Fruit fly (Drosophila melanogaster) whole organism, embryonic: Measurements from ENCODE around the gene CG7728.

Experiments used
- B-H2 ChIP-seq: fragments of 200-800 bp; sonication (Bioruptor generic); optimal IDR thresholded peaks from 2 replicates; lab custom pipeline; 2018; ENCODE audit warnings: missing biosample characterization, mild to moderate bottlenecking, missing genetic modification characterization
- CG1024 ChIP-seq: fragments of 200-800 bp; sonication (Bioruptor generic); IDR thresholded peaks from 2 replicates; pipeline ENCODE4 v1.3.6; 2022; ENCODE audit warnings: missing biosample characterization, missing genetic modification characterization
- CG10267 ChIP-seq: fragments of 200-800 bp; sonication (Bioruptor generic); optimal IDR thresholded peaks from 2 replicates; lab custom pipeline; 2018; ENCODE audit warnings: missing biosample characterization, mild to moderate bottlenecking, missing genetic modification characterization, moderate library complexity
- CG10543 ChIP-seq: fragments of 200-800 bp; sonication (Bioruptor generic); optimal IDR thresholded peaks from 3 replicates; lab custom pipeline; 2017; ENCODE audit warnings: missing biosample characterization, mild to moderate bottlenecking, missing genetic modification characterization, moderate library complexity
- CG15073 ChIP-seq: fragments of 200-800 bp; sonication (Bioruptor generic); optimal IDR thresholded peaks from 2 replicates; lab custom pipeline; 2016; ENCODE audit warnings: missing biosample characterization, missing genetic modification characterization
- CG16779 ChIP-seq: fragments of 200-800 bp; sonication (Bioruptor generic); IDR thresholded peaks from 2 replicates; pipeline ENCODE4 v1.3.6; 2022; ENCODE audit warnings: missing biosample characterization, missing genetic modification characterization
- CG17385 ChIP-seq: fragments of 200-800 bp; sonication (Bioruptor generic); optimal IDR thresholded peaks from 3 replicates; lab custom pipeline; 2018; ENCODE audit warnings: missing biosample characterization, mild to moderate bottlenecking, missing genetic modification characterization
- CG18619 ChIP-seq: fragments of 200-800 bp; sonication (Bioruptor generic); optimal IDR thresholded peaks from 3 replicates; lab custom pipeline; 2017; ENCODE audit warnings: missing biosample characterization, mild to moderate bottlenecking, missing genetic modification characterization
- CG30403 ChIP-seq: fragments of 200-800 bp; sonication (Bioruptor generic); optimal IDR thresholded peaks from 3 replicates; lab custom pipeline; 2016; ENCODE audit warnings: missing biosample characterization, missing genetic modification characterization
- CG3065 ChIP-seq: fragments of 200-800 bp; sonication (Bioruptor generic); optimal IDR thresholded peaks from 2 replicates; lab custom pipeline; 2016; ENCODE audit warnings: missing biosample characterization, missing genetic modification characterization
- CG34376 ChIP-seq: fragments of 200-800 bp; sonication (Bioruptor generic); optimal IDR thresholded peaks from 2 replicates; lab custom pipeline; 2018; ENCODE audit warnings: missing biosample characterization, mild to moderate bottlenecking, missing genetic modification characterization
- CG8281 ChIP-seq: fragments of 200-800 bp; sonication (Bioruptor generic); optimal IDR thresholded peaks from 2 replicates; lab custom pipeline; 2018; ENCODE audit warnings: missing biosample characterization, mild to moderate bottlenecking, missing genetic modification characterization, moderate library complexity
- Dref ChIP-seq: fragments of 200-800 bp; sonication (Bioruptor generic); IDR thresholded peaks from 2 replicates; pipeline ENCODE4 v1.3.6; 2022; ENCODE audit warnings: missing biosample characterization, missing genetic modification characterization
- MBD-R2 ChIP-seq: fragments of 200-800 bp; sonication (Bioruptor generic); IDR thresholded peaks from 2 replicates; pipeline ENCODE4 v1.3.6; 2022; ENCODE audit warnings: missing biosample characterization, missing genetic modification characterization
- Mrtf ChIP-seq: fragments of 200-800 bp; sonication (Bioruptor generic); IDR thresholded peaks from 3 replicates; pipeline ENCODE4 v1.3.6; 2022; ENCODE audit warnings: missing biosample characterization, missing genetic modification characterization
- NFAT ChIP-seq: fragments of 200-800 bp; sonication (Bioruptor generic); IDR thresholded peaks from 2 replicates; pipeline ENCODE4 v1.3.6; 2022; ENCODE audit warnings: missing biosample characterization, missing genetic modification characterization
- Nf-YC ChIP-seq: fragments of 200-800 bp; optimal IDR thresholded peaks from 3 replicates; lab custom pipeline; 2019; ENCODE audit warnings: missing biosample characterization, mild to moderate bottlenecking, missing genetic modification characterization, moderate library complexity
- Oli ChIP-seq: fragments of 200-800 bp; sonication (Bioruptor generic); optimal IDR thresholded peaks from 2 replicates; lab custom pipeline; 2018; ENCODE audit warnings: missing biosample characterization, mild to moderate bottlenecking, missing genetic modification characterization, moderate library complexity
- Opbp ChIP-seq: fragments of 200-800 bp; sonication (Bioruptor generic); IDR thresholded peaks from 3 replicates; pipeline ENCODE4 v1.3.6; 2022; ENCODE audit warnings: missing biosample characterization, missing genetic modification characterization; ENCODE audit not compliant: partially characterized antibody
- Ptx1 ChIP-seq: fragments of 200-800 bp; sonication (Bioruptor generic); IDR thresholded peaks from 2 replicates; pipeline ENCODE4 v1.3.6; 2022; ENCODE audit warnings: missing biosample characterization, missing genetic modification characterization
- Side ChIP-seq: fragments of 200-800 bp; sonication (Bioruptor generic); optimal IDR thresholded peaks from 2 replicates; lab custom pipeline; 2016; ENCODE audit warnings: missing biosample characterization, missing genetic modification characterization
- Usf ChIP-seq: fragments of 200-800 bp; sonication (Bioruptor generic); optimal IDR thresholded peaks from 2 replicates; lab custom pipeline; 2017; ENCODE audit warnings: missing genotype, missing biosample characterization, missing genetic modification characterization
- YL-1 ChIP-seq: fragments of 200-800 bp; sonication (Bioruptor generic); optimal IDR thresholded peaks from 3 replicates; lab custom pipeline; 2017; ENCODE audit warnings: missing biosample characterization, mild to moderate bottlenecking, missing genetic modification characterization
- ci ChIP-seq: fragments of 200-800 bp; sonication (Bioruptor generic); IDR thresholded peaks from 3 replicates; pipeline ENCODE4 v1.3.6; 2022; ENCODE audit warnings: missing biosample characterization, missing genetic modification characterization
- crol ChIP-seq: fragments of 200-800 bp; sonication (Bioruptor generic); IDR thresholded peaks from 2 replicates; pipeline ENCODE4 v1.3.6; 2022; ENCODE audit warnings: missing biosample characterization, missing genetic modification characterization
- cwo ChIP-seq: fragments of 200-800 bp; sonication (Bioruptor generic); optimal IDR thresholded peaks from 3 replicates; lab custom pipeline; 2017; ENCODE audit warnings: missing biosample characterization, missing genetic modification characterization, mild to moderate bottlenecking, moderate library complexity, missing genetic modification reagents
- da ChIP-seq: fragments of 200-800 bp; sonication (Bioruptor generic); optimal IDR thresholded peaks from 2 replicates; lab custom pipeline; 2016; ENCODE audit warnings: missing biosample characterization, missing genetic modification characterization
- dati ChIP-seq: fragments of 200-800 bp; sonication (Bioruptor generic); IDR thresholded peaks from 2 replicates; pipeline ENCODE4 v1.3.6; 2022; ENCODE audit warnings: missing biosample characterization, missing genetic modification characterization
- dysf ChIP-seq: fragments of 200-800 bp; sonication (Bioruptor generic); IDR thresholded peaks from 3 replicates; pipeline ENCODE4 v1.3.6; 2022; ENCODE audit warnings: missing biosample characterization, missing genetic modification characterization
- exex ChIP-seq: fragments of 200-800 bp; sonication (Bioruptor generic); optimal IDR thresholded peaks from 4 replicates; lab custom pipeline; 2018; ENCODE audit warnings: missing biosample characterization, mild to moderate bottlenecking, missing genetic modification characterization, moderate library complexity
- ftz-f1 ChIP-seq: fragments of 200-800 bp; sonication (Bioruptor generic); optimal IDR thresholded peaks from 2 replicates; lab custom pipeline; 2016; ENCODE audit warnings: missing biosample characterization, missing genetic modification characterization
- grau ChIP-seq: fragments of 200-800 bp; optimal IDR thresholded peaks from 3 replicates; lab custom pipeline; 2019; ENCODE audit warnings: missing biosample characterization, mild to moderate bottlenecking, missing genetic modification characterization, moderate library complexity
- gro ChIP-seq: fragments of 200-800 bp; sonication (Bioruptor generic); optimal IDR thresholded peaks from 2 replicates; lab custom pipeline; 2016; ENCODE audit warnings: missing biosample characterization, missing genetic modification characterization
- gt ChIP-seq: fragments of 200-800 bp; sonication (Bioruptor generic); IDR thresholded peaks from 2 replicates; pipeline ENCODE4 v1.3.6; 2022; ENCODE audit warnings: missing biosample characterization, missing genetic modification characterization
- h ChIP-seq: fragments of >200 bp; optimal IDR thresholded peaks from 2 replicates; lab custom pipeline; 2017
- her ChIP-seq: fragments of 200-800 bp; sonication (Bioruptor generic); optimal IDR thresholded peaks from 2 replicates; lab custom pipeline; 2016; ENCODE audit warnings: missing biosample characterization, missing genetic modification characterization
- hth ChIP-seq: fragments of >200 bp; optimal IDR thresholded peaks from 2 replicates; lab custom pipeline; 2017; ENCODE audit warnings: inconsistent platforms
- mirr ChIP-seq: fragments of 200-800 bp; sonication (Bioruptor generic); optimal IDR thresholded peaks from 3 replicates; lab custom pipeline; 2018; ENCODE audit warnings: missing biosample characterization, mild to moderate bottlenecking, missing genetic modification characterization
- nau ChIP-seq: fragments of 200-800 bp; sonication (Bioruptor generic); optimal IDR thresholded peaks from 3 replicates; lab custom pipeline; 2017; ENCODE audit warnings: missing biosample characterization, mild to moderate bottlenecking, missing genetic modification characterization, missing genetic modification reagents
- nerfin-1 ChIP-seq: fragments of 200-800 bp; sonication (Bioruptor generic); optimal IDR thresholded peaks from 3 replicates; lab custom pipeline; 2019; ENCODE audit warnings: missing biosample characterization, mild to moderate bottlenecking, missing genetic modification characterization, moderate library complexity
- nerfin-2 ChIP-seq: fragments of 200-800 bp; sonication (Bioruptor generic); IDR thresholded peaks from 2 replicates; pipeline ENCODE4 v1.3.6; 2022; ENCODE audit warnings: missing biosample characterization, missing genetic modification characterization; ENCODE audit not compliant: partially characterized antibody
- nom ChIP-seq: fragments of 200-800 bp; sonication (Bioruptor generic); optimal IDR thresholded peaks from 2 replicates; lab custom pipeline; 2017; ENCODE audit warnings: missing biosample characterization, missing genetic modification characterization, mild to moderate bottlenecking, moderate library complexity, missing genetic modification reagents
- oc ChIP-seq: fragments of 200-800 bp; sonication (Bioruptor generic); optimal IDR thresholded peaks from 2 replicates; lab custom pipeline; 2018; ENCODE audit warnings: missing biosample characterization, mild to moderate bottlenecking, missing genetic modification characterization, moderate library complexity
- prd ChIP-seq, 3 experiments: fragments of >200 bp in 2 of 3; fragments of 200-800 bp in 1 of 3; sonication (Bioruptor generic) in 1 of 3; optimal IDR thresholded peaks in 2 of 3; IDR thresholded peaks in 1 of 3; 2 replicates in 2 of 3; 3 replicates in 1 of 3; pipeline versions ENCODE4 v1.3.6 to Lab custom; 2017 to 2022; ENCODE audit warnings: missing biosample characterization in 1 of 3, missing genetic modification characterization in 1 of 3
- pum ChIP-seq: fragments of 200-800 bp; sonication (Bioruptor generic); optimal IDR thresholded peaks from 2 replicates; lab custom pipeline; 2016; ENCODE audit warnings: missing biosample characterization, missing genetic modification characterization
- sens-2 ChIP-seq: fragments of 200-800 bp; sonication (Bioruptor generic); IDR thresholded peaks from 2 replicates; pipeline ENCODE4 v1.3.6; 2022; ENCODE audit warnings: missing biosample characterization, missing genetic modification characterization
- shn ChIP-seq: fragments of 200-800 bp; sonication (Bioruptor generic); optimal IDR thresholded peaks from 3 replicates; lab custom pipeline; 2016; ENCODE audit warnings: missing biosample characterization, missing genetic modification characterization
- stc ChIP-seq: fragments of 200-800 bp; sonication (Bioruptor generic); IDR thresholded peaks from 2 replicates; pipeline ENCODE4 v1.3.6; 2022; ENCODE audit warnings: missing biosample characterization, missing genetic modification characterization
- tup ChIP-seq: fragments of 200-800 bp; sonication (Bioruptor generic); optimal IDR thresholded peaks from 2 replicates; lab custom pipeline; 2016; ENCODE audit warnings: missing biosample characterization, mild to moderate bottlenecking, missing genetic modification characterization, moderate library complexity
- twi ChIP-seq: fragments of 200-800 bp; optimal IDR thresholded peaks from 2 replicates; lab custom pipeline; 2019; ENCODE audit warnings: missing biosample characterization, mild to moderate bottlenecking, missing genetic modification characterization, moderate library complexity
- vfl ChIP-seq: fragments of 200-800 bp; sonication (Bioruptor generic); optimal IDR thresholded peaks from 2 replicates; lab custom pipeline; 2016; ENCODE audit warnings: missing biosample characterization, missing genetic modification characterization

The CG7728 gene

dm6 chr3L:17051472-17051871 lies 35.1 kb downstream of the CG7728 start (continued):
- TF ChIP-seq stc (GFP tag; lab: Robert Waterston, UW) (no peak), CG34376 (GFP tag; lab: Kevin White, UChicago) (no peak), CG16779 (GFP tag; lab: Robert Waterston, UW) (no peak), pum (GFP tag; lab: Kevin White, UChicago) (no peak), CG10543 (GFP tag; lab: Kevin White, UChicago) (peak; percentile 1), nerfin-2 (GFP tag; lab: Robert Waterston, UW) (no peak), Opbp (GFP tag; lab: Robert Waterston, UW) (0 out of 3 replicates have a peak, but pooled peaks have one; percentile 1), her (GFP tag; lab: Kevin White, UChicago) (no peak), CG17385 (GFP tag; lab: Kevin White, UChicago) (no peak), CG30403 (GFP tag; lab: Kevin White, UChicago) (no peak), mirr (GFP tag; lab: Kevin White, UChicago) (no peak), MBD-R2 (GFP tag; lab: Robert Waterston, UW) (0 out of 2 replicates have a peak, but pooled peaks have one; percentile 9), da (GFP tag; lab: Kevin White, UChicago) (no peak), CG15073 (GFP tag; lab: Kevin White, UChicago) (no peak), crol (peak; percentile 47; the same call in 1 of the 2 replicates), YL-1 (GFP tag; lab: Kevin White, UChicago) (peak; percentile 7)

- no peak for TF ChIP-seq NFAT (GFP tag; lab: Robert Waterston, UW)
- no peak for TF ChIP-seq exex
- TF ChIP-seq CG1024 (GFP tag; lab: Robert Waterston, UW): no peak
- no peak for TF ChIP-seq oc (tag; lab: Kevin White, UChicago)
- no peak for TF ChIP-seq nerfin-1 (tag; lab: Kevin White, UChicago)
- TF ChIP-seq h: no peak
- TF ChIP-seq Usf: no peak
- TF ChIP-seq twi: no peak
- no peak for TF ChIP-seq ci (GFP tag; lab: Robert Waterston, UW)
- no peak for TF ChIP-seq gt (GFP tag; lab: Robert Waterston, UW)
- TF ChIP-seq CG8281 (tag; lab: Kevin White, UChicago): no peak
- TF ChIP-seq nau (GFP tag; lab: Kevin White, UChicago): no peak
- TF ChIP-seq B-H2 (GFP tag; lab: Kevin White, UChicago): no peak
- TF ChIP-seq sens-2 (GFP tag; lab: Robert Waterston, UW): no peak
- no peak for TF ChIP-seq Mrtf (GFP tag; lab: Robert Waterston, UW)
- TF ChIP-seq dati (GFP tag; lab: Robert Waterston, UW): no peak
- no peak for TF ChIP-seq CG3065 (GFP tag; lab: Kevin White, UChicago)
- TF ChIP-seq ftz-f1 (GFP tag; lab: Kevin White, UChicago): no peak
- no peak for TF ChIP-seq shn (GFP tag; lab: Kevin White, UChicago)
- no peak for TF ChIP-seq grau
- TF ChIP-seq prd (optimal IDR thresholded peaks at IDR 0.05; lab: Kevin White, UChicago): no peak
- no peak for TF ChIP-seq prd (GFP tag; IDR thresholded peaks at IDR 0.05; lab: Robert Waterston, UW)
- TF ChIP-seq CG10267 (tag; lab: Kevin White, UChicago): no peak
- TF ChIP-seq tup: no peak
- no peak for TF ChIP-seq dysf (GFP tag; lab: Robert Waterston, UW)
- no peak for TF ChIP-seq Ptx1 (GFP tag; lab: Robert Waterston, UW)
- TF ChIP-seq nom (GFP tag; lab: Kevin White, UChicago): no peak
- no peak for TF ChIP-seq Oli
- TF ChIP-seq gro: no peak
- no peak for TF ChIP-seq CG18619 (GFP tag; lab: Kevin White, UChicago)
- no peak for TF ChIP-seq vfl (GFP tag; lab: Kevin White, UChicago)
- no peak for TF ChIP-seq Side (GFP tag; lab: Kevin White, UChicago)
- TF ChIP-seq cwo (GFP tag; lab: Kevin White, UChicago): no peak
- no peak for TF ChIP-seq Nf-YC (tag; lab: Kevin White, UChicago)
- TF ChIP-seq Dref (GFP tag; lab: Robert Waterston, UW): no peak
- TF ChIP-seq hth: no peak
These were observed 36.1 kb downstream of the CG7728 start for dm6 chr3L:17052388-17052905.
